Worm (Caenorhabditis elegans) whole organism, mixed stage, embryonic: ENCODE measurements around the gene EEED8.3.

Source experiments
- M03D4.4 ChIP-seq: sonication (generic microtip); optimal IDR thresholded peaks from 2 replicates; lab custom pipeline; 2017; ENCODE audit warnings: mild to moderate bottlenecking, missing genetic modification characterization, missing compliant biosample characterization
- bed-3 ChIP-seq: fragments of 200-800 bp; sonication (Bioruptor generic); optimal IDR thresholded peaks from 3 replicates; lab custom pipeline; 2018; ENCODE audit warnings: mild to moderate bottlenecking, missing genetic modification characterization, moderate library complexity, missing compliant biosample characterization
- blmp-1 ChIP-seq: fragments of 150-350 bp; optimal IDR thresholded peaks from 2 replicates; lab custom pipeline; 2014; ENCODE audit warnings: missing biosample characterization, missing genetic modification characterization
- ceh-39 ChIP-seq: fragments of 150-350 bp; optimal IDR thresholded peaks from 2 replicates; lab custom pipeline; 2014; ENCODE audit warnings: missing biosample characterization, missing genetic modification characterization
- ceh-43 ChIP-seq: fragments of 200-800 bp; sonication (Bioruptor generic); optimal IDR thresholded peaks from 2 replicates; lab custom pipeline; 2018; ENCODE audit warnings: mild to moderate bottlenecking, missing genetic modification characterization, moderate library complexity, missing compliant biosample characterization
- ceh-83 ChIP-seq: fragments of 200-800 bp; sonication (Bioruptor generic); optimal IDR thresholded peaks from 2 replicates; lab custom pipeline; 2018; ENCODE audit warnings: mild to moderate bottlenecking, missing genetic modification characterization, missing compliant biosample characterization
- ces-1 ChIP-seq: fragments of 150-350 bp; optimal IDR thresholded peaks from 2 replicates; lab custom pipeline; 2014; ENCODE audit warnings: missing biosample characterization, missing genetic modification reagents, missing genetic modification characterization
- cnd-1 ChIP-seq: fragments of 200-800 bp; sonication (Bioruptor generic); optimal IDR thresholded peaks from 2 replicates; lab custom pipeline; 2018; ENCODE audit warnings: mild to moderate bottlenecking, missing genetic modification characterization, missing compliant biosample characterization
- drap-1 ChIP-seq: fragments of 200-800 bp; sonication (Bioruptor generic); optimal IDR thresholded peaks from 3 replicates; lab custom pipeline; 2018; ENCODE audit warnings: mild to moderate bottlenecking, missing genetic modification characterization, missing compliant biosample characterization
- elt-1 ChIP-seq: sonication (generic microtip); optimal IDR thresholded peaks from 2 replicates; lab custom pipeline; 2017; ENCODE audit warnings: missing genetic modification characterization, mild to moderate bottlenecking, missing compliant biosample characterization, antibody characterized with exemption, moderate library complexity, borderline replicate concordance; ENCODE audit not compliant: insufficient read depth
- elt-3 ChIP-seq: fragments of 150-350 bp; optimal IDR thresholded peaks from 2 replicates; lab custom pipeline; 2014; ENCODE audit warnings: missing biosample characterization, missing genetic modification characterization
- flh-1 ChIP-seq: fragments of 200-800 bp; sonication (Bioruptor generic); optimal IDR thresholded peaks from 2 replicates; lab custom pipeline; 2018; ENCODE audit warnings: mild to moderate bottlenecking, missing genetic modification characterization, moderate library complexity, missing compliant biosample characterization
- hlh-1 ChIP-seq: fragments of 150-350 bp; optimal IDR thresholded peaks from 2 replicates; lab custom pipeline; 2014; ENCODE audit warnings: missing biosample characterization, missing genetic modification reagents, missing genetic modification characterization
- lin-13 ChIP-seq: fragments of 150-350 bp; optimal IDR thresholded peaks from 2 replicates; lab custom pipeline; 2014; ENCODE audit warnings: missing biosample characterization, missing genetic modification characterization
- lin-32 ChIP-seq: fragments of 200-800 bp; sonication (Bioruptor generic); optimal IDR thresholded peaks from 2 replicates; lab custom pipeline; 2018; ENCODE audit warnings: mild to moderate bottlenecking, missing genetic modification characterization, missing compliant biosample characterization
- lsy-2 ChIP-seq: fragments of 150-350 bp; optimal IDR thresholded peaks from 2 replicates; lab custom pipeline; 2014; ENCODE audit warnings: missing biosample characterization, missing genetic modification characterization
- mab-5 ChIP-seq: fragments of 150-350 bp; optimal IDR thresholded peaks from 2 replicates; lab custom pipeline; 2014; ENCODE audit warnings: missing biosample characterization, missing genetic modification characterization
- mep-1 ChIP-seq: fragments of 150-350 bp; optimal IDR thresholded peaks from 2 replicates; lab custom pipeline; 2017; ENCODE audit warnings: missing biosample characterization, missing genetic modification reagents, missing genetic modification characterization, inconsistent platforms
- mls-2 ChIP-seq: sonication (generic microtip); optimal IDR thresholded peaks from 2 replicates; lab custom pipeline; 2016; ENCODE audit warnings: mild to moderate bottlenecking, missing genetic modification characterization, moderate library complexity, missing compliant biosample characterization
- nhr-12 ChIP-seq: fragments of 150-350 bp; optimal IDR thresholded peaks from 2 replicates; lab custom pipeline; 2014; ENCODE audit warnings: missing biosample characterization, missing genetic modification characterization
- nhr-2 ChIP-seq: fragments of 150-350 bp; optimal IDR thresholded peaks from 2 replicates; lab custom pipeline; 2014; ENCODE audit warnings: missing biosample characterization, missing genetic modification characterization
- nhr-28 ChIP-seq: fragments of 150-350 bp; optimal IDR thresholded peaks from 2 replicates; lab custom pipeline; 2014; ENCODE audit warnings: missing biosample characterization, missing genetic modification characterization
- nhr-76 ChIP-seq: sonication (generic microtip); optimal IDR thresholded peaks from 2 replicates; lab custom pipeline; 2017; ENCODE audit warnings: missing biosample characterization, missing genetic modification characterization
- pha-4 ChIP-seq: fragments of 150-350 bp; optimal IDR thresholded peaks from 2 replicates; lab custom pipeline; 2018; ENCODE audit warnings: missing biosample characterization, missing genetic modification reagents, missing genetic modification characterization
- sem-2 ChIP-seq: fragments of 200-800 bp; sonication (Bioruptor generic); optimal IDR thresholded peaks from 2 replicates; lab custom pipeline; 2018; ENCODE audit warnings: mild to moderate bottlenecking, missing genetic modification characterization, missing compliant biosample characterization
- snpc-4 ChIP-seq: fragments of 150-350 bp; optimal IDR thresholded peaks from 2 replicates; lab custom pipeline; 2014; ENCODE audit warnings: missing biosample characterization, missing genetic modification characterization
- sptf-1 ChIP-seq: sonication (generic microtip); optimal IDR thresholded peaks from 2 replicates; lab custom pipeline; 2017; ENCODE audit warnings: mild to moderate bottlenecking, missing genetic modification characterization, moderate library complexity, missing compliant biosample characterization
- tbx-8 ChIP-seq: fragments of 200-800 bp; sonication (Bioruptor generic); optimal IDR thresholded peaks from 2 replicates; lab custom pipeline; 2018; ENCODE audit warnings: mild to moderate bottlenecking, missing genetic modification characterization, moderate library complexity, missing compliant biosample characterization
- unc-120 ChIP-seq: sonication (generic microtip); optimal IDR thresholded peaks from 2 replicates; lab custom pipeline; 2017; ENCODE audit warnings: missing genetic modification characterization, missing compliant biosample characterization; ENCODE audit not compliant: poor library complexity, severe bottlenecking
- unc-39 ChIP-seq: fragments of 150-350 bp; optimal IDR thresholded peaks from 2 replicates; lab custom pipeline; 2014; ENCODE audit warnings: missing biosample characterization, missing genetic modification characterization
- unc-62 ChIP-seq: fragments of 150-350 bp; optimal IDR thresholded peaks from 2 replicates; lab custom pipeline; 2014; ENCODE audit warnings: missing biosample characterization, missing genetic modification reagents, missing genetic modification characterization
- zip-8 ChIP-seq: fragments of 150-350 bp; optimal IDR thresholded peaks from 2 replicates; lab custom pipeline; 2014; ENCODE audit warnings: missing biosample characterization, missing genetic modification characterization

The EEED8.3 gene

DNA sequence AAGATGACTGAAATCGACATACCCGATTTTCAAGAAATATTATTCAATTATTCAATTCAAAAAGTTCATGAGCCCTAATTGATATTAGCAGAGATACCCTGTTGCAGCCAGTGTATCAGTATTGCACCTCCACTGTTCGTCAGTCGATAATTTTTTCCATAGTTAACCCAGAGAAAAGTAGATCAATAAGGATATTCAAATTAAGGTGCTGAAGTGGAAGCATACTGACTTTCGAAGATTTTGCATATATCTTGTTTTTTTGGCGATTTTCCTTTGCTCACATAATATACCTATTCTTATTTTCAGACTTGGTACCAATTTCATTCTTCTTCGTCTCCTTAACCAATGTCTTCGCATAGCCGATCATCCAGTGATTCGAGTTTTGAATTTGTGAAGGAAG, 4.9 kb downstream of the EEED8.3 start, which contains the start of gene EEED8.15:
EEED8.15 (plus strand) TSS at position 301 of the 400 bp plus-strand sequence.
- TF ChIP-seq lin-13: no peak
- TF ChIP-seq M03D4.4: no peak
- no peak for TF ChIP-seq flh-1 (GFP tag; lab: Kevin White, UChicago)
- TF ChIP-seq blmp-1 (tag; lab: Kevin White, UChicago): no peak
- TF ChIP-seq lsy-2 (tag; lab: Kevin White, UChicago): no peak
- no peak for TF ChIP-seq ceh-39

DNA sequence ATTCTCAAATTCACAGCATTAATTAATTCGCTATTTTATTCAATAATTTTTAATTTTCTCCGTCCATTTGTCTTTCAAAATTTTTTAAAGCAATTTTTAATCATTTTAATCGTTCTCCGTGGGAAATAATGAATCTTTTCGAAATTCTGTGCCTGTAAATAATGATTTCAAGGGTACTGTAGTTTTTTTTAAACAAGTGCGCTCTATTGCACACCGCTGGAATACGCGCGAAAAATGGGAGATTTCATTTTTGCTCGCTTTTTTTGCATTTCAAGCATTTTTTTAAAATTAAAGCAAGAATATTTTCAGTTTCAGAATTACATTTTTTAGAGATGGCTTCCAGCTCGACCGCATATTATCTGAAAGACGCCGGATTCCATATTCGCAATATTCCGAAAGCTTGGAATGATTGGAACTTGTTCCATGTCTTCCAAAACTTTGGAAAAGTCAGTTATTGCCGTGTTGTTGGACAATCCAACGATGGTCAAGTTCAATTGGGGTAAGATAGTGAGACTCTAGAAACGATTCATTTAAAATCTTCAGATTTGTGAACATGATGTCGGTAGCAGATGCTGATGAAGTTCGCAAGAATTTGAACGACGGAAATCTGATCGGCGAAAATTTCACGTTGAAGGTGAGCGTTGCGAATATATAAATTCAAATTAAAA, 7.0 kb downstream of the EEED8.3 start, which contains the start of gene tofu-6:
tofu-6 (plus strand) TSS at position 302 of the 668 bp plus-strand sequence.
- TF ChIP-seq lsy-2 (tag; lab: Kevin White, UChicago): peak; percentile 79
- no peak for TF ChIP-seq zip-8 (tag; lab: Kevin White, UChicago)

DNA sequence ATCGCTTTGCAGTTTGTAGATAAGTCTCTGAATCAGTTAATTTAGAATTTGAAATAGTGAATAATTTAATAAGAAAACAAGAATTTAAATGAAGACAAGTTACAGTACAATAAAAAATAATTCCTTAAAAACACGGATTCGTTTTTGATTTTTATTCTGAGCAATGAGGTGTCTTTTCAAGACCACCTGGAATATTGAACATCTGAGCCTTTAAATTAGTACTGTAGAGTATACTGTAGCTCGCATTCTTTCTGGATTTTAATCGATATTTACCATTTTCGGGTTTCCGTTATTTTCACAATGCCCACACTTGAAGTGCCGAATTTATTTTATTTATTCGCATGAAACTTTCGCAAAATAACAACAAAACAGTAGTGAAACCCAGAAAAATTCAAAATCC, 9.8 kb downstream of the EEED8.3 start, which contains the start of gene F07F6.7:
F07F6.7 (minus strand) TSS at position 27 of the 400 bp plus-strand sequence.
- TF ChIP-seq ces-1 (GFP tag; lab: Kevin White, UChicago) (no peak), M03D4.4 (no peak)

DNA sequence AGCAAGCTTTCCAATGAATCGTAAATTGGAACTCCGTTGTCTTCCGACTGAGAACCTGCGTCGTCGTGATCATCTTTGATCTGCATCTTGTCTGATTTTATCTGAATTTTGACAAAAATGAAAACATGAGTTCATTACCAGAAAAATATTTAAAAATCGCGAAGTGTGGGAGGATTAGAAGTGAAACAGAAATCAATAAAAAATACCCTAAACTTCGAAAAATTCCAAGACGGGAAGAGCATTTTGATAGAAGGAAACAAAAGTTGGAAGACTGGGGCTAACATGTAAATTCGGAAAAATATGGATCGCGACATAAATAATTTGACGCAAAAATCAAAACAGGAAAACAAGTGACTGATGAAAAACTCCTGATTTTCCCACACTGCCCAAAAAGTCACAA, 11.6 kb downstream of the EEED8.3 start, which contains the start of gene F07F6.8:
F07F6.8 (minus strand) TSS at position 101 of the 400 bp plus-strand sequence.
- TF ChIP-seq nhr-12 (tag; lab: Kevin White, UChicago) (no peak), ces-1 (GFP tag; lab: Kevin White, UChicago) (no peak)

DNA sequence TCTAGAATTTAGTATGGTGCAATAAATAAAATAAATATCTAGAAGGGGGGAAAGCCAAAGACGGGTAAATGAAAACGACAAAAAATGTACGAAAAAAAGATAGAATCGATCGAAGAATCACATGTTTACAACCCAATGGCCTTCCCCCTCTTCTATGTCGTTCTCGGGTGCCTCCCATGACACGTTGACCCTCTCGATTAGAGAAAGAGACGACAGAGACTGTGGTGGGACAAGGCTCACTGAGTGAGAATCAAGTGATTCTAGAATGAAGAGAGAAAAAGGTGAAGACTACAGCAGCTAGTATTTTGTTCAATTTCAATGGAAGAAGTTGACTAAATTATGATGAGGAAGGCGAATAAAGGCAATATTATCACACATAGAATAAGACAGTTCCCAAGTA, 12.0 kb downstream of the EEED8.3 start:
- TF ChIP-seq nhr-28 (tag; lab: Kevin White, UChicago) (no peak), ceh-39 (peak; percentile 18), blmp-1 (tag; lab: Kevin White, UChicago) (no peak), lsy-2 (tag; lab: Kevin White, UChicago) (no peak), elt-3 (tag; lab: Kevin White, UChicago) (no peak), cnd-1 (no peak), sem-2 (GFP tag; lab: Kevin White, UChicago) (no peak), ceh-43 (GFP tag; lab: Kevin White, UChicago) (no peak), unc-39 (tag; lab: Kevin White, UChicago) (no peak), bed-3 (GFP tag; lab: Kevin White, UChicago) (no peak), sptf-1 (peak; percentile 38), hlh-1 (no peak), mep-1 (tag; lab: Kevin White, UChicago) (peak; percentile 3), nhr-12 (tag; lab: Kevin White, UChicago) (no peak), pha-4 (peak; percentile 33), M03D4.4 (no peak), tbx-8 (GFP tag; lab: Kevin White, UChicago) (no peak), mls-2 (no peak), snpc-4 (tag; lab: Kevin White, UChicago) (no peak), lin-13 (no peak), unc-120 (tag; lab: Kevin White, UChicago) (peak; percentile 29), unc-62 (peak; percentile 39), elt-1 (no peak), nhr-76 (tag; lab: Kevin White, UChicago) (no peak), nhr-2 (tag; lab: Kevin White, UChicago) (no peak)
- TF ChIP-seq, all 35 proteins: peak for 6

DNA sequence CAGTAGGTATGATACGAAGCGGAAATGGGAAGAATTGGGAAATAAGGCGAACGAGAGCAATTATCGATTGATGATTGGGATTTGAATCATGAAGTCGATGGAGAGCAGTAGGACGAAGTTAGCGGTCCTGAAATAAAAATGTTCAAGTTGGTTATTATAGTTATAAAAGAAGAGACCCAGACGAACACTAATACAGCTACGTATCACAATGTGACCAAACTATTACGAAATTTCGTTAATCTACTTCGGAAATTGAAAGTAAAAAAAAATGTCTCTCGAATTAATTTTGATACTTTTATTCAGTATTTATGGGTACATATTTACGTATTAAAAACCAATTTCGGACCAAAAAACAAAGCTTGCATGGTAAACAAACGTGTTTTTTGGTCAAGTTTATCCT, 12.4 kb downstream of the EEED8.3 start:
- TF ChIP-seq lsy-2 (tag; lab: Kevin White, UChicago) (no peak), ceh-83 (GFP tag; lab: Kevin White, UChicago) (no peak), drap-1 (GFP tag; lab: Kevin White, UChicago) (no peak), nhr-12 (tag; lab: Kevin White, UChicago) (no peak), mab-5 (no peak), nhr-2 (tag; lab: Kevin White, UChicago) (no peak), nhr-76 (tag; lab: Kevin White, UChicago) (no peak), tbx-8 (GFP tag; lab: Kevin White, UChicago) (no peak), bed-3 (GFP tag; lab: Kevin White, UChicago) (no peak), lin-32 (GFP tag; lab: Kevin White, UChicago) (no peak), mep-1 (tag; lab: Kevin White, UChicago) (no peak)
- TF ChIP-seq, all 35 proteins: peak for 0
